Worm (Caenorhabditis elegans): ENCODE measurements around the gene F59A7.14.

- TF ChIP-seq ceh-82 (tag; optimal IDR thresholded peaks at IDR 0.05) (no peak), lin-11 (tag; optimal IDR thresholded peaks at IDR 0.05) (no peak), lin-39 (tag; optimal IDR thresholded peaks at IDR 0.05) (no peak), ama-1 (optimal IDR thresholded peaks at IDR 0.05) (no peak), mab-5 (tag; optimal IDR thresholded peaks at IDR 0.05) (no peak), unc-62 (GFP tag; optimal IDR thresholded peaks at IDR 0.05) (no peak), ztf-4 (tag; optimal IDR thresholded peaks at IDR 0.05) (no peak), ceh-16 (tag; optimal IDR thresholded peaks at IDR 0.05) (no peak), nhr-77 (tag; optimal IDR thresholded peaks at IDR 0.05) (no peak)
Observed at ce11 chrV:2031454-2031853, 12.7 kb downstream of the F59A7.14 start, which contains the start of gene hil-6.
